Worm (Caenorhabditis elegans) whole organism, L1 larva: ENCODE results near the gene M18.3.
A peak's percentile ranks its signal among the peaks of the same experiment; 100 is the strongest.

Experiments used
- C16A3.4 ChIP-seq: fragments of 150-350 bp; optimal IDR thresholded peaks from 2 replicates; lab custom pipeline; 2014; ENCODE audit warnings: missing biosample characterization, missing genetic modification characterization
- F16B12.6 ChIP-seq: fragments of 150-350 bp; optimal IDR thresholded peaks from 2 replicates; lab custom pipeline; 2014; ENCODE audit warnings: missing biosample characterization, missing genetic modification characterization
- Y116A8C.19 ChIP-seq: sonication (generic microtip); optimal IDR thresholded peaks from 2 replicates; lab custom pipeline; 2016; ENCODE audit warnings: missing compliant biosample characterization, missing genetic modification characterization, borderline replicate concordance
- alr-1 ChIP-seq: fragments of 200-800 bp; sonication (Bioruptor generic); optimal IDR thresholded peaks from 2 replicates; lab custom pipeline; 2018; ENCODE audit warnings: borderline replicate concordance, mild to moderate bottlenecking, missing genetic modification characterization, missing compliant biosample characterization
- aly-2 ChIP-seq: fragments of 150-350 bp; optimal IDR thresholded peaks from 2 replicates; lab custom pipeline; 2014; ENCODE audit warnings: missing biosample characterization, missing genetic modification characterization
- ceh-8 ChIP-seq: fragments of 200-800 bp; sonication (Bioruptor generic); optimal IDR thresholded peaks from 2 replicates; lab custom pipeline; 2018; ENCODE audit warnings: mild to moderate bottlenecking, missing genetic modification characterization, moderate library complexity, missing compliant biosample characterization
- ceh-82 ChIP-seq, 3 experiments: fragments of 150-350 bp in 1 of 3; sonication (generic microtip) in 2 of 3; optimal IDR thresholded peaks; 2 replicates each; lab custom pipeline; 2014 to 2017; ENCODE audit warnings: missing biosample characterization in 3 of 3, missing genetic modification characterization in 3 of 3
- ceh-88 ChIP-seq: fragments of 200-800 bp; sonication (Bioruptor generic); IDR thresholded peaks from 2 replicates; pipeline ENCODE4 v1.3.6; 2022; ENCODE audit warnings: missing genetic modification characterization, missing compliant biosample characterization
- ceh-90 ChIP-seq: sonication (generic microtip); optimal IDR thresholded peaks from 2 replicates; lab custom pipeline; 2016; ENCODE audit warnings: missing genetic modification characterization, missing compliant biosample characterization
- ces-1 ChIP-seq: fragments of 150-350 bp; optimal IDR thresholded peaks from 2 replicates; lab custom pipeline; 2014; ENCODE audit warnings: missing biosample characterization, missing genetic modification reagents, missing genetic modification characterization
- dpl-1 ChIP-seq, 3 experiments: fragments of 150-350 bp in 2 of 3; sonication (generic microtip) in 1 of 3; optimal IDR thresholded peaks; 2 replicates each; lab custom pipeline; 2014 to 2017; ENCODE audit warnings: missing biosample characterization in 3 of 3, missing genetic modification characterization in 3 of 3, missing genetic modification reagents in 3 of 3
- dsc-1 ChIP-seq: sonication (generic microtip); optimal IDR thresholded peaks from 2 replicates; lab custom pipeline; 2016; ENCODE audit warnings: mild to moderate bottlenecking, missing genetic modification characterization, missing compliant biosample characterization
- efl-3 ChIP-seq: fragments of 200-800 bp; sonication (Bioruptor generic); optimal IDR thresholded peaks from 2 replicates; lab custom pipeline; 2018; ENCODE audit warnings: mild to moderate bottlenecking, missing genetic modification characterization, missing compliant biosample characterization
- egl-13 ChIP-seq: sonication (generic microtip); optimal IDR thresholded peaks from 2 replicates; lab custom pipeline; 2016; ENCODE audit warnings: missing genotype, missing genetic modification reagents, missing genetic modification characterization, missing compliant biosample characterization
- egl-27 ChIP-seq, 2 experiments: fragments of 150-350 bp in 1 of 2; sonication (generic microtip); optimal IDR thresholded peaks; 3 replicates each; lab custom pipeline; 2017 to 2018; ENCODE audit warnings: missing biosample characterization in 2 of 2, missing genetic modification characterization in 2 of 2, missing genetic modification reagents in 2 of 2
- elt-3 ChIP-seq, 6 experiments: fragments of 150-350 bp in 1 of 6; sonication (generic microtip); optimal IDR thresholded peaks; 2 replicates each; lab custom pipeline; 2017 to 2018; ENCODE audit warnings: missing biosample characterization in 6 of 6, missing genetic modification characterization in 6 of 6, inconsistent platforms in 1 of 6
- fkh-10 ChIP-seq: sonication (generic microtip); optimal IDR thresholded peaks from 2 replicates; lab custom pipeline; 2017; ENCODE audit warnings: missing biosample characterization, missing genetic modification reagents, missing genetic modification characterization
- fkh-8 ChIP-seq: sonication (generic microtip); optimal IDR thresholded peaks from 2 replicates; lab custom pipeline; 2016; ENCODE audit warnings: mild to moderate bottlenecking, missing genetic modification characterization, missing compliant biosample characterization
- grh-1 ChIP-seq: fragments of 200-800 bp; sonication (Bioruptor generic); IDR thresholded peaks from 2 replicates; pipeline ENCODE4 v1.3.6; 2022; ENCODE audit warnings: missing genetic modification reagents, missing genetic modification characterization, missing compliant biosample characterization
- hlh-4 ChIP-seq: sonication (generic microtip); optimal IDR thresholded peaks from 2 replicates; lab custom pipeline; 2016; ENCODE audit warnings: mild to moderate bottlenecking, missing genetic modification characterization, missing compliant biosample characterization
- hpl-2 ChIP-seq: fragments of 150-350 bp; optimal IDR thresholded peaks from 2 replicates; lab custom pipeline; 2014; ENCODE audit warnings: missing biosample characterization, missing genetic modification reagents, missing genetic modification characterization
- irx-1 ChIP-seq: sonication (generic microtip); optimal IDR thresholded peaks from 2 replicates; lab custom pipeline; 2016; ENCODE audit warnings: missing genetic modification characterization, missing compliant biosample characterization
- lin-13 ChIP-seq: fragments of 150-350 bp; optimal IDR thresholded peaks from 2 replicates; lab custom pipeline; 2014; ENCODE audit warnings: missing biosample characterization, missing genetic modification reagents, missing genetic modification characterization
- lin-35 ChIP-seq, 2 experiments: fragments of 150-350 bp; optimal IDR thresholded peaks; 2 replicates each; lab custom pipeline; 2014; ENCODE audit warnings: missing biosample characterization in 2 of 2, missing genetic modification characterization in 2 of 2, missing genetic modification reagents in 2 of 2
- lin-39 ChIP-seq: fragments of 150-350 bp; optimal IDR thresholded peaks from 2 replicates; lab custom pipeline; 2014; ENCODE audit warnings: missing biosample characterization, missing genetic modification reagents, missing genetic modification characterization
- lir-3 ChIP-seq: sonication (generic microtip); optimal IDR thresholded peaks from 2 replicates; lab custom pipeline; 2016; ENCODE audit warnings: mild to moderate bottlenecking, missing genetic modification characterization, moderate library complexity, missing compliant biosample characterization; ENCODE audit not compliant: poor library complexity
- mab-9 ChIP-seq: fragments of 200-800 bp; sonication (Bioruptor generic); IDR thresholded peaks from 2 replicates; pipeline ENCODE4 v1.3.6; 2022; ENCODE audit warnings: missing genetic modification reagents, missing genetic modification characterization, missing compliant biosample characterization
- mef-2 ChIP-seq: fragments of 150-350 bp; optimal IDR thresholded peaks from 2 replicates; lab custom pipeline; 2014; ENCODE audit warnings: missing biosample characterization, missing genetic modification characterization
- nhr-12 ChIP-seq: sonication (generic microtip); optimal IDR thresholded peaks from 2 replicates; lab custom pipeline; 2017; ENCODE audit warnings: missing biosample characterization, missing genetic modification characterization
- nhr-19 ChIP-seq: fragments of 200-800 bp; sonication (Bioruptor generic); conservative IDR thresholded peaks from 2 replicates; pipeline ENCODE4 v1.3.6; 2022; ENCODE audit warnings: missing genetic modification characterization, missing compliant biosample characterization
- nhr-20 ChIP-seq: sonication (generic microtip); optimal IDR thresholded peaks from 2 replicates; lab custom pipeline; 2016; ENCODE audit warnings: mild to moderate bottlenecking, missing genetic modification characterization, missing compliant biosample characterization
- nhr-28 ChIP-seq: fragments of 150-350 bp; optimal IDR thresholded peaks from 2 replicates; lab custom pipeline; 2014; ENCODE audit warnings: missing biosample characterization, missing genetic modification characterization
- nhr-76 ChIP-seq: sonication (generic microtip); optimal IDR thresholded peaks from 2 replicates; lab custom pipeline; 2017; ENCODE audit warnings: missing biosample characterization, missing genetic modification characterization
- nhr-77 ChIP-seq: fragments of 150-350 bp; optimal IDR thresholded peaks from 2 replicates; lab custom pipeline; 2014; ENCODE audit warnings: missing biosample characterization, missing genetic modification characterization
- nhr-84 ChIP-seq: sonication (generic microtip); optimal IDR thresholded peaks from 2 replicates; lab custom pipeline; 2017; ENCODE audit warnings: missing biosample characterization, missing genetic modification characterization
- nhr-85 ChIP-seq: sonication (generic microtip); peaks from one replicate; lab custom pipeline; 2016; ENCODE audit warnings: missing genetic modification characterization, inconsistent platforms, missing compliant biosample characterization
- nhr-90 ChIP-seq: sonication (generic microtip); optimal IDR thresholded peaks from 2 replicates; lab custom pipeline; 2016; ENCODE audit warnings: mild to moderate bottlenecking, missing genetic modification characterization, missing compliant biosample characterization; ENCODE audit not compliant: poor library complexity
- pax-3 ChIP-seq: fragments of 200-800 bp; sonication (Bioruptor generic); optimal IDR thresholded peaks from 2 replicates; lab custom pipeline; 2018; ENCODE audit warnings: mild to moderate bottlenecking, missing genetic modification characterization, moderate library complexity, missing compliant biosample characterization
- pqm-1 ChIP-seq: sonication (generic microtip); optimal IDR thresholded peaks from 3 replicates; lab custom pipeline; 2017; ENCODE audit warnings: missing biosample characterization, missing genetic modification characterization
- snpc-4 ChIP-seq: fragments of 150-350 bp; optimal IDR thresholded peaks from 2 replicates; lab custom pipeline; 2014; ENCODE audit warnings: missing biosample characterization, missing genetic modification characterization
- unc-130 ChIP-seq: fragments of 150-350 bp; optimal IDR thresholded peaks from 2 replicates; lab custom pipeline; 2017; ENCODE audit warnings: missing biosample characterization, missing genetic modification characterization, inconsistent platforms
- unc-62 ChIP-seq: fragments of 150-350 bp; optimal IDR thresholded peaks from 2 replicates; lab custom pipeline; 2014; ENCODE audit warnings: missing biosample characterization, missing genetic modification reagents, missing genetic modification characterization
- unc-86 ChIP-seq: sonication (generic microtip); optimal IDR thresholded peaks from 2 replicates; lab custom pipeline; 2016; ENCODE audit warnings: missing genetic modification characterization, missing compliant biosample characterization
- unc-98 ChIP-seq: fragments of 200-800 bp; sonication (Bioruptor generic); IDR thresholded peaks from 2 replicates; pipeline ENCODE4 v1.3.6; 2022; ENCODE audit warnings: missing genetic modification characterization, missing compliant biosample characterization
- vab-15 ChIP-seq: sonication (generic microtip); optimal IDR thresholded peaks from 2 replicates; lab custom pipeline; 2017; ENCODE audit warnings: missing genotype, mild to moderate bottlenecking, missing genetic modification characterization, missing compliant biosample characterization
- ztf-11 ChIP-seq, 2 experiments: sonication (generic microtip); optimal IDR thresholded peaks; 2 replicates each; lab custom pipeline; 2016 to 2017; ENCODE audit warnings: missing genetic modification characterization in 2 of 2, missing biosample characterization in 1 of 2, missing compliant biosample characterization in 1 of 2
- ztf-4 ChIP-seq: fragments of 150-350 bp; optimal IDR thresholded peaks from 2 replicates; lab custom pipeline; 2014; ENCODE audit warnings: missing biosample characterization, missing genetic modification characterization

The M18.3 gene

DNA sequence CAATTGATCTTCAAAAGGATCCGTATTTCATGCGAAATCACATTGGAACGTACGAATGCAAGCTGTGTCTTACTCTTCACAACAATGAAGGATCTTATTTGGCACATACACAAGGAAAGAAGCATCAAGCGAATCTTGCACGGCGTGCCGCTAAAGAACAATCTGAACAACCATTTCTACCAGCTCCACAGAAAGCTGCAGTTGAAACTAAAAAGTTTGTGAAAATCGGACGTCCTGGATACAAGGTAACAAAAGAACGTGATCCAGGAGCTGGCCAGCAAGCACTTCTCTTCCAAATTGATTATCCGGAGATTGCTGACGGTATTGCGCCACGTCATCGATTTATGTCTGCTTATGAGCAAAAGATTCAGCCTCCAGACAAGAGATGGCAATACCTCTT is 21.1 kb upstream of the M18.3 start:
- no peak for TF ChIP-seq fkh-10 (GFP tag; lab: Kevin White, UChicago)
- TF ChIP-seq Y116A8C.19: no peak

DNA sequence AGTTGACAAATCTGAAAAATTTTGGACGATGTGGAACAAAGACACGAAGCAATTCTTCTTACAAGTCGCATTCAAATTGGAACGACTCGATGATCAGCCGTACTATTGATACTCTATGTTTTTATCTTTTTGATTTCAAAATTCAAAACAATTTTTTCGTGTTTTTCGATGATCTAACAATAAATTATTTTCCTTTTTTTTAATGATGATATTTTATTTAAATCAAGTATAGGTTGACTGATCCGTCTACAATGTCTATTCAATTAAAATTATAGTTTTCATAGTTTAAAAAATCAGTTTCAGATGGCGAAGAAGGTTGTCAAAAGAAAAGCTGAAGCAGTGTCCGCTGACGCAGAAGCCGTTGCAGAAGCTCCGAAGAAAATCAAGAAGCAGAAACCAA is 20.5 kb upstream of the M18.3 start, which contains the start of gene rbm-34:
rbm-34 (plus strand) TSS at position 301 of the 400 bp plus-strand sequence.
- TF ChIP-seq ces-1 (no peak), dsc-1 (tag; lab: Kevin White, UChicago) (no peak), lin-13 (GFP tag; lab: Kevin White, UChicago) (no peak), snpc-4 (tag; lab: Kevin White, UChicago) (no peak), ztf-11 (tag; optimal IDR thresholded peaks at IDR 0.05; lab: Kevin White, UChicago) (no peak), pqm-1 (no peak), nhr-84 (tag; lab: Kevin White, UChicago) (no peak), mab-9 (GFP tag; lab: Robert Waterston, UW) (no peak), dpl-1 (GFP tag; optimal IDR thresholded peaks at IDR 0.05; lab: Kevin White, UChicago) (no peak), ceh-88 (GFP tag; lab: Robert Waterston, UW) (no peak), unc-86 (tag; lab: Kevin White, UChicago) (no peak), mef-2 (no peak)

DNA sequence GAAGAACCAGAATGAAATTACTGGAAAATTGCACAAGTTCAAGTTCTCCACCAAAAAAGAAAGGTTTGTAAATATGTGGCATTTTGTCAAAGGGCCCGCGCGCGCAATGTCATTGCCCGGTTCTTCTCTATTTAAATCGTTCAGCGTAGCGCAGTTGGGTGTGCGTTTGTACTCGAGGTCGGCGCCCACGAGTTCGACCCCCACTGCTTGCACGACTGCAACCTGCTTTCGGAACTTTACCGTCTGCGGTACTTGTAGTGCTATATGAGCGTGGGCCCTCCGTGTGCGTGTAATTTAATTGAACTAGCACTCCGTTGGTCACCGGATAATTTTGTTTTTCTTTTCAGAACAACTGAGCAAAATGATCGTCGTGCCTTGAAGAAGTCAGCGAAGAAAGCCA is 19.2 kb upstream of the M18.3 start:
- peak; percentile 85 for TF ChIP-seq nhr-90 (tag; lab: Kevin White, UChicago)
- peak; percentile 65 for TF ChIP-seq dsc-1 (tag; lab: Kevin White, UChicago)
- peak; percentile 73 for TF ChIP-seq C16A3.4 (tag; lab: Kevin White, UChicago)
- peak; percentile 53 to 83 for TF ChIP-seq lin-35 (GFP tag; optimal IDR thresholded peaks at IDR 0.05; lab: Kevin White, UChicago)
- peak; percentile 71 for TF ChIP-seq nhr-77 (tag; lab: Kevin White, UChicago)
- TF ChIP-seq Y116A8C.19: no peak
- peak; percentile 62 for TF ChIP-seq ztf-4 (tag; lab: Kevin White, UChicago)
- no peak for TF ChIP-seq hpl-2 (GFP tag; lab: Kevin White, UChicago)
- no peak for TF ChIP-seq fkh-8 (tag; lab: Kevin White, UChicago)
- TF ChIP-seq irx-1 (tag; lab: Kevin White, UChicago): peak; percentile 34
- TF ChIP-seq pax-3 (tag; lab: Kevin White, UChicago): no peak
- TF ChIP-seq nhr-20 (tag; lab: Kevin White, UChicago): peak; percentile 78
- no peak for TF ChIP-seq egl-13
- TF ChIP-seq mab-9 (GFP tag; lab: Robert Waterston, UW): no peak
- TF ChIP-seq pqm-1: no peak
- peak in 4 of 6 experiments; percentile 41 to 59 (median 48) for TF ChIP-seq elt-3 (tag; optimal IDR thresholded peaks at IDR 0.05; lab: Kevin White, UChicago)
- TF ChIP-seq ceh-82 (tag; optimal IDR thresholded peaks at IDR 0.05; lab: Kevin White, UChicago): peak; percentile 36 to 68 (median 57)
- TF ChIP-seq egl-27 (tag; optimal IDR thresholded peaks at IDR 0.05; lab: Kevin White, UChicago): no peak
- TF ChIP-seq vab-15 (tag; lab: Kevin White, UChicago): no peak
- TF ChIP-seq hlh-4 (tag; lab: Kevin White, UChicago): no peak
- TF ChIP-seq unc-130 (tag; lab: Kevin White, UChicago): peak; percentile 42
- no peak for TF ChIP-seq nhr-12 (tag; lab: Kevin White, UChicago)
- TF ChIP-seq nhr-76 (tag; lab: Kevin White, UChicago): peak; percentile 38
- no peak for TF ChIP-seq aly-2 (tag; lab: Kevin White, UChicago)
- TF ChIP-seq efl-3: no peak
- TF ChIP-seq ceh-90 (tag; lab: Kevin White, UChicago): no peak
- TF ChIP-seq ztf-11 (tag; optimal IDR thresholded peaks at IDR 0.05; lab: Kevin White, UChicago): no peak
- no peak for TF ChIP-seq snpc-4 (tag; lab: Kevin White, UChicago)
- TF ChIP-seq grh-1 (GFP tag; lab: Robert Waterston, UW): 0 out of 2 replicates have a peak, but pooled peaks have one; percentile 21
- TF ChIP-seq fkh-10 (GFP tag; lab: Kevin White, UChicago): peak; percentile 26
- peak; percentile 28 for TF ChIP-seq unc-86 (tag; lab: Kevin White, UChicago)
- peak; percentile 34 for TF ChIP-seq lir-3
- 0 out of 2 replicates have a peak, but pooled peaks have one; percentile 32 for TF ChIP-seq unc-98 (GFP tag; lab: Robert Waterston, UW)
- peak; percentile 36 for TF ChIP-seq ceh-8 (GFP tag; lab: Kevin White, UChicago)
- no peak for TF ChIP-seq alr-1
- TF ChIP-seq unc-62 (GFP tag; lab: Kevin White, UChicago): no peak
- peak; percentile 67 for TF ChIP-seq nhr-85 (tag; lab: Kevin White, UChicago)
- no peak for TF ChIP-seq nhr-28 (tag; lab: Kevin White, UChicago)
- peak; percentile 69 for TF ChIP-seq nhr-19 (GFP tag; lab: Robert Waterston, UW)
- no peak for TF ChIP-seq lin-39 (tag; lab: Kevin White, UChicago)
- peak; percentile 33 for TF ChIP-seq F16B12.6
- TF ChIP-seq lin-13 (GFP tag; lab: Kevin White, UChicago): peak; percentile 60
